Worm (Caenorhabditis elegans) whole organism, L3 larva: Measurements from ENCODE around the gene slc-25A10.

ENCODE experiments used
- R02D3.7 ChIP-seq: fragments of 150-350 bp; optimal IDR thresholded peaks from 2 replicates; lab custom pipeline; 2014; ENCODE audit warnings: missing biosample characterization, missing genetic modification characterization
- ZK546.5 ChIP-seq: sonication (generic microtip); optimal IDR thresholded peaks from 2 replicates; lab custom pipeline; 2017; ENCODE audit warnings: missing biosample characterization, missing genetic modification characterization
- aly-2 ChIP-seq: fragments of 150-350 bp; optimal IDR thresholded peaks from 2 replicates; lab custom pipeline; 2014; ENCODE audit warnings: missing biosample characterization, missing genetic modification characterization
- ama-1 ChIP-seq: fragments of 150-350 bp; optimal IDR thresholded peaks from 2 replicates; lab custom pipeline; 2018
- ceh-16 ChIP-seq: sonication (generic microtip); optimal IDR thresholded peaks from 2 replicates; lab custom pipeline; 2017; ENCODE audit warnings: missing biosample characterization, missing genetic modification characterization
- ceh-28 ChIP-seq: fragments of 150-350 bp; optimal IDR thresholded peaks from 2 replicates; lab custom pipeline; 2014; ENCODE audit warnings: missing biosample characterization, missing genetic modification reagents, missing genetic modification characterization
- ceh-82 ChIP-seq: fragments of 150-350 bp; optimal IDR thresholded peaks from 2 replicates; lab custom pipeline; 2014; ENCODE audit warnings: missing biosample characterization, missing genetic modification characterization
- ceh-9 ChIP-seq: sonication (generic microtip); optimal IDR thresholded peaks from 2 replicates; lab custom pipeline; 2018; ENCODE audit warnings: missing biosample characterization, missing genetic modification characterization
- daf-12 ChIP-seq: fragments of 150-350 bp; optimal IDR thresholded peaks from 2 replicates; lab custom pipeline; 2014; ENCODE audit warnings: missing biosample characterization, missing genetic modification reagents, missing genetic modification characterization
- egl-27 ChIP-seq: sonication (generic microtip); optimal IDR thresholded peaks from 4 replicates; lab custom pipeline; 2017; ENCODE audit warnings: missing biosample characterization, missing genetic modification reagents, missing genetic modification characterization
- egl-5 ChIP-seq: fragments of 150-350 bp; optimal IDR thresholded peaks from 2 replicates; lab custom pipeline; 2017; ENCODE audit warnings: missing biosample characterization, missing genetic modification reagents, missing genetic modification characterization, inconsistent platforms
- elt-1 ChIP-seq: fragments of 150-350 bp; optimal IDR thresholded peaks from 2 replicates; lab custom pipeline; 2014; ENCODE audit warnings: missing biosample characterization, missing genetic modification characterization
- elt-2 ChIP-seq: sonication (generic microtip); optimal IDR thresholded peaks from 2 replicates; lab custom pipeline; 2016; ENCODE audit warnings: missing genetic modification reagents, mild to moderate bottlenecking, missing genetic modification characterization, missing compliant biosample characterization
- elt-3 ChIP-seq, 3 experiments: fragments of 150-350 bp in 1 of 3; sonication (generic microtip) in 2 of 3; optimal IDR thresholded peaks; 2 replicates in 2 of 3; 4 replicates in 1 of 3; lab custom pipeline; 2014 to 2017; ENCODE audit warnings: missing biosample characterization in 3 of 3, missing genetic modification characterization in 3 of 3
- eor-1 ChIP-seq, 2 experiments: fragments of 150-350 bp; optimal IDR thresholded peaks; 2 replicates each; lab custom pipeline; 2014 to 2018; ENCODE audit warnings: missing biosample characterization in 2 of 2, missing genetic modification characterization in 2 of 2
- fkh-10 ChIP-seq: sonication (generic microtip); optimal IDR thresholded peaks from 2 replicates; lab custom pipeline; 2017; ENCODE audit warnings: missing biosample characterization, missing genetic modification reagents, missing genetic modification characterization
- fkh-2 ChIP-seq: fragments of 150-350 bp; optimal IDR thresholded peaks from 2 replicates; lab custom pipeline; 2014; ENCODE audit warnings: missing biosample characterization, missing genetic modification reagents, missing genetic modification characterization
- fos-1 ChIP-seq: fragments of 150-350 bp; optimal IDR thresholded peaks from 2 replicates; lab custom pipeline; 2014; ENCODE audit warnings: missing biosample characterization, missing genetic modification characterization
- hmg-11 ChIP-seq: sonication (generic microtip); optimal IDR thresholded peaks from 2 replicates; lab custom pipeline; 2016; ENCODE audit warnings: missing genetic modification characterization, missing compliant biosample characterization
- jun-1 ChIP-seq: fragments of 150-350 bp; optimal IDR thresholded peaks from 2 replicates; lab custom pipeline; 2014; ENCODE audit warnings: missing biosample characterization, missing genetic modification reagents, missing genetic modification characterization
- lin-39 ChIP-seq: fragments of 150-350 bp; optimal IDR thresholded peaks from 2 replicates; lab custom pipeline; 2018; ENCODE audit warnings: missing biosample characterization, missing genetic modification reagents, missing genetic modification characterization
- lsy-12 ChIP-seq: sonication (generic microtip); optimal IDR thresholded peaks from 2 replicates; lab custom pipeline; 2016; ENCODE audit warnings: mild to moderate bottlenecking, missing genetic modification characterization, missing compliant biosample characterization
- mdl-1 ChIP-seq: fragments of 150-350 bp; optimal IDR thresholded peaks from 2 replicates; lab custom pipeline; 2014; ENCODE audit warnings: missing biosample characterization, missing genetic modification characterization
- mml-1 ChIP-seq: fragments of 150-350 bp; sonication (generic microtip); optimal IDR thresholded peaks from 3 replicates; lab custom pipeline; 2014; ENCODE audit warnings: missing biosample characterization, missing genetic modification characterization
- nfya-1 ChIP-seq: sonication (generic microtip); optimal IDR thresholded peaks from 2 replicates; lab custom pipeline; 2017; ENCODE audit warnings: missing genetic modification characterization, mild to moderate bottlenecking, missing compliant biosample characterization, antibody characterized with exemption, moderate library complexity; ENCODE audit not compliant: insufficient read depth
- nhr-11 ChIP-seq: fragments of 150-350 bp; optimal IDR thresholded peaks from 2 replicates; lab custom pipeline; 2014; ENCODE audit warnings: missing biosample characterization, missing genetic modification characterization
- nhr-12 ChIP-seq: fragments of 150-350 bp; optimal IDR thresholded peaks from 2 replicates; lab custom pipeline; 2014; ENCODE audit warnings: missing biosample characterization, missing genetic modification characterization
- nhr-23 ChIP-seq: fragments of 150-350 bp; optimal IDR thresholded peaks from 2 replicates; lab custom pipeline; 2014; ENCODE audit warnings: missing biosample characterization, missing genetic modification reagents, missing genetic modification characterization
- nhr-237 ChIP-seq: fragments of 150-350 bp; optimal IDR thresholded peaks from 2 replicates; lab custom pipeline; 2014; ENCODE audit warnings: missing biosample characterization, missing genetic modification characterization
- nhr-28 ChIP-seq: fragments of 150-350 bp; optimal IDR thresholded peaks from 2 replicates; lab custom pipeline; 2014; ENCODE audit warnings: missing biosample characterization, missing genetic modification characterization
- nhr-43 ChIP-seq: sonication (generic microtip); optimal IDR thresholded peaks from 2 replicates; lab custom pipeline; 2016; ENCODE audit warnings: mild to moderate bottlenecking, missing genetic modification characterization, missing compliant biosample characterization; ENCODE audit not compliant: poor library complexity, severe bottlenecking
- nhr-67 ChIP-seq: fragments of 150-350 bp; optimal IDR thresholded peaks from 2 replicates; lab custom pipeline; 2014; ENCODE audit warnings: missing biosample characterization, missing genetic modification characterization
- nhr-76 ChIP-seq: fragments of 150-350 bp; sonication (generic microtip); optimal IDR thresholded peaks from 5 replicates; lab custom pipeline; 2014; ENCODE audit warnings: missing biosample characterization, missing genetic modification characterization
- nhr-77 ChIP-seq: fragments of 150-350 bp; optimal IDR thresholded peaks from 2 replicates; lab custom pipeline; 2014; ENCODE audit warnings: missing biosample characterization, missing genetic modification characterization
- pha-4 ChIP-seq: fragments of 150-350 bp; optimal IDR thresholded peaks from 2 replicates; lab custom pipeline; 2014; ENCODE audit warnings: missing biosample characterization, missing genetic modification reagents, missing genetic modification characterization
- pqm-1 ChIP-seq: fragments of 150-350 bp; optimal IDR thresholded peaks from 2 replicates; lab custom pipeline; 2017; ENCODE audit warnings: missing biosample characterization, missing genetic modification characterization, inconsistent platforms
- skn-1 ChIP-seq: fragments of 150-350 bp; optimal IDR thresholded peaks from 2 replicates; lab custom pipeline; 2014; ENCODE audit warnings: missing biosample characterization, missing genetic modification characterization
- snpc-4 ChIP-seq: fragments of 150-350 bp; optimal IDR thresholded peaks from 2 replicates; lab custom pipeline; 2014; ENCODE audit warnings: missing biosample characterization, missing genetic modification characterization
- tbx-2 ChIP-seq: sonication (generic microtip); optimal IDR thresholded peaks from 2 replicates; lab custom pipeline; 2016; ENCODE audit warnings: mild to moderate bottlenecking, missing genetic modification characterization, missing compliant biosample characterization
- unc-39 ChIP-seq: sonication (generic microtip); optimal IDR thresholded peaks from 4 replicates; lab custom pipeline; 2017; ENCODE audit warnings: missing biosample characterization, missing genetic modification characterization
- unc-62 ChIP-seq: fragments of 150-350 bp; sonication (generic microtip); optimal IDR thresholded peaks from 4 replicates; lab custom pipeline; 2014; ENCODE audit warnings: missing biosample characterization, missing genetic modification reagents, missing genetic modification characterization
- zag-1 ChIP-seq: fragments of 150-350 bp; optimal IDR thresholded peaks from 2 replicates; lab custom pipeline; 2014; ENCODE audit warnings: missing biosample characterization, missing genetic modification characterization
- ztf-11 ChIP-seq: fragments of 150-350 bp; optimal IDR thresholded peaks from 2 replicates; lab custom pipeline; 2014; ENCODE audit warnings: missing biosample characterization, missing genetic modification characterization
- ztf-4 ChIP-seq: fragments of 150-350 bp; optimal IDR thresholded peaks from 2 replicates; lab custom pipeline; 2014; ENCODE audit warnings: missing biosample characterization, missing genetic modification characterization

Gene slc-25A10

ce11 chrX:6733201-6733600, 7.7 kb upstream of the slc-25A10 start, which contains the start of gene R03E9.2:
TSS of gene R03E9.2 (minus strand) at chrX:6733301.
- no peak for TF ChIP-seq R02D3.7 (tag; lab: Kevin White, UChicago)
- no peak for TF ChIP-seq skn-1 (tag; lab: Kevin White, UChicago)
- no peak for TF ChIP-seq ceh-9 (tag; lab: Kevin White, UChicago)
- no peak for TF ChIP-seq hmg-11 (tag; lab: Kevin White, UChicago)

- no peak for TF ChIP-seq nhr-11 (tag; lab: Kevin White, UChicago)
- TF ChIP-seq elt-2 (tag; lab: Kevin White, UChicago), result no peak
- no peak for TF ChIP-seq aly-2 (tag; lab: Kevin White, UChicago)
- no peak for TF ChIP-seq ztf-11 (tag; lab: Kevin White, UChicago)
- TF ChIP-seq fkh-2 (tag; lab: Kevin White, UChicago), result no peak
- no peak for TF ChIP-seq nhr-77
- TF ChIP-seq skn-1 (tag; lab: Kevin White, UChicago), result no peak
- no peak for TF ChIP-seq nhr-43 (tag; lab: Kevin White, UChicago)
- TF ChIP-seq hmg-11 (tag; lab: Kevin White, UChicago), result peak; percentile 13
- no peak for TF ChIP-seq fos-1
- TF ChIP-seq jun-1 (tag; lab: Kevin White, UChicago), result peak; percentile 15
- TF ChIP-seq ceh-28 (tag; lab: Kevin White, UChicago), result no peak
- peak; percentile 92 for TF ChIP-seq pha-4 (tag; lab: Kevin White, UChicago)
- no peak for TF ChIP-seq ceh-9 (tag; lab: Kevin White, UChicago)
- no peak for TF ChIP-seq mml-1 (tag; lab: Kevin White, UChicago)
- no peak for TF ChIP-seq ceh-82
- no peak for TF ChIP-seq nhr-12 (tag; lab: Kevin White, UChicago)
- TF ChIP-seq egl-5 (tag; lab: Kevin White, UChicago), result peak; percentile 40
- TF ChIP-seq nhr-67 (tag; lab: Kevin White, UChicago), result no peak
- TF ChIP-seq nhr-76 (tag; lab: Kevin White, UChicago), result no peak
- TF ChIP-seq ZK546.5 (tag; lab: Kevin White, UChicago), result no peak
- no peak for TF ChIP-seq ceh-16 (tag; lab: Kevin White, UChicago)
- no peak for TF ChIP-seq unc-39 (tag; lab: Kevin White, UChicago)
- no peak for TF ChIP-seq pqm-1 (tag; lab: Kevin White, UChicago)
- TF ChIP-seq nhr-28 (tag; lab: Kevin White, UChicago), result no peak
- TF ChIP-seq daf-12 (tag; lab: Kevin White, UChicago), result no peak
- TF ChIP-seq snpc-4 (tag; lab: Kevin White, UChicago), result peak; percentile 49
- TF ChIP-seq zag-1 (tag; lab: Kevin White, UChicago), result no peak
- no peak for TF ChIP-seq nhr-237
- no peak for TF ChIP-seq R02D3.7 (tag; lab: Kevin White, UChicago)
- TF ChIP-seq mdl-1 (tag; lab: Kevin White, UChicago), result peak; percentile 28
- no peak for TF ChIP-seq unc-62 (GFP tag; lab: Kevin White, UChicago)
- TF ChIP-seq lin-39, result peak; percentile 16
- no peak for TF ChIP-seq elt-3 (tag; optimal IDR thresholded peaks at IDR 0.05; lab: Kevin White, UChicago)
- TF ChIP-seq fkh-10 (GFP tag; lab: Kevin White, UChicago), result no peak
- TF ChIP-seq elt-1 (tag; lab: Kevin White, UChicago), result no peak
- peak; percentile 46 for TF ChIP-seq nfya-1
- no peak for TF ChIP-seq egl-27 (tag; lab: Kevin White, UChicago)
- TF ChIP-seq tbx-2 (tag; lab: Kevin White, UChicago), result no peak
- TF ChIP-seq ama-1 (lab: Kevin White, UChicago), result no peak
- no peak for TF ChIP-seq eor-1 (tag; optimal IDR thresholded peaks at IDR 0.05; lab: Kevin White, UChicago)
- TF ChIP-seq lsy-12 (tag; lab: Kevin White, UChicago), result no peak
- no peak for TF ChIP-seq ztf-4 (tag; lab: Kevin White, UChicago)
- TF ChIP-seq nhr-23 (tag; lab: Kevin White, UChicago), result no peak
- TF ChIP-seq, all 47 proteins: peak for 8
These were observed 4.1 kb upstream of the slc-25A10 start, which contains the start of gene K11G12.6 for ce11 chrX:6729593-6729992. TSS of gene K11G12.6 (minus strand) at chrX:6729657.
